Fruit fly (Drosophila melanogaster) whole organism, prepupa: ENCODE data around the gene Fit2.
A peak's percentile ranks its signal among the peaks of the same experiment; 100 is the strongest.

Experiments used
- Blimp-1 ChIP-seq: fragments of 200-800 bp; sonication (Bioruptor generic); optimal IDR thresholded peaks from 3 replicates; lab custom pipeline; 2017; ENCODE audit warnings: missing biosample characterization, missing genetic modification characterization, mild to moderate bottlenecking, moderate library complexity, missing genetic modification reagents
- CG10669 ChIP-seq: fragments of 200-800 bp; sonication (Bioruptor generic); optimal IDR thresholded peaks from 3 replicates; lab custom pipeline; 2018; ENCODE audit warnings: missing biosample characterization, mild to moderate bottlenecking, missing genetic modification characterization, moderate library complexity
- CG11294 ChIP-seq: fragments of 200-800 bp; sonication (Bioruptor generic); IDR thresholded peaks from 2 replicates; pipeline ENCODE4 v1.3.6; 2022; ENCODE audit warnings: missing biosample characterization, missing genetic modification characterization
- CG11902 ChIP-seq: fragments of 200-800 bp; sonication (Bioruptor generic); optimal IDR thresholded peaks from 3 replicates; lab custom pipeline; 2016; ENCODE audit warnings: missing biosample characterization, missing genetic modification characterization
- CG15336 ChIP-seq: fragments of 200-800 bp; sonication (Bioruptor generic); IDR thresholded peaks from 2 replicates; pipeline ENCODE4 v1.3.6; 2022; ENCODE audit warnings: missing biosample characterization, missing genetic modification characterization
- CG3032 ChIP-seq: fragments of 200-800 bp; optimal IDR thresholded peaks from 2 replicates; lab custom pipeline; 2019; ENCODE audit warnings: missing biosample characterization, mild to moderate bottlenecking, missing genetic modification characterization, moderate library complexity
- CG31627 ChIP-seq: fragments of 200-800 bp; sonication (Bioruptor generic); optimal IDR thresholded peaks from 3 replicates; lab custom pipeline; 2016; ENCODE audit warnings: missing biosample characterization, missing genetic modification characterization
- CG32006 ChIP-seq: fragments of 200-800 bp; sonication (Bioruptor generic); optimal IDR thresholded peaks from 3 replicates; lab custom pipeline; 2017; ENCODE audit warnings: missing biosample characterization, mild to moderate bottlenecking, missing genetic modification characterization
- CG3919 ChIP-seq: fragments of 200-800 bp; sonication (Bioruptor generic); optimal IDR thresholded peaks from 3 replicates; lab custom pipeline; 2016; ENCODE audit warnings: missing biosample characterization, missing genetic modification characterization
- CG6163 ChIP-seq: fragments of 200-800 bp; sonication (Bioruptor generic); IDR thresholded peaks from 3 replicates; pipeline ENCODE4 v1.3.6; 2022; ENCODE audit warnings: missing biosample characterization, missing genetic modification characterization
- CG6792 ChIP-seq: fragments of 200-800 bp; sonication (Bioruptor generic); optimal IDR thresholded peaks from 3 replicates; lab custom pipeline; 2016; ENCODE audit warnings: missing biosample characterization, missing genetic modification characterization
- CG6854 ChIP-seq: fragments of 200-800 bp; sonication (Bioruptor generic); optimal IDR thresholded peaks from 2 replicates; lab custom pipeline; 2017; ENCODE audit warnings: missing biosample characterization, mild to moderate bottlenecking, missing genetic modification characterization
- CG7368 ChIP-seq: fragments of 200-800 bp; sonication (Bioruptor generic); optimal IDR thresholded peaks from 3 replicates; lab custom pipeline; 2016; ENCODE audit warnings: missing biosample characterization, missing genetic modification characterization
- CG8119 ChIP-seq: fragments of 200-800 bp; sonication (Bioruptor generic); IDR thresholded peaks from 3 replicates; pipeline ENCODE4 v1.3.6; 2022; ENCODE audit warnings: missing biosample characterization, missing genetic modification characterization
- CG8319 ChIP-seq: fragments of 200-800 bp; sonication (Bioruptor generic); optimal IDR thresholded peaks from 3 replicates; lab custom pipeline; 2016; ENCODE audit warnings: missing biosample characterization, missing genetic modification characterization
- CG8632 ChIP-seq: fragments of 200-800 bp; sonication (Bioruptor generic); optimal IDR thresholded peaks from 3 replicates; lab custom pipeline; 2016; ENCODE audit warnings: missing biosample characterization, missing genetic modification characterization
- CG9139 ChIP-seq: fragments of 200-800 bp; sonication (Bioruptor generic); optimal IDR thresholded peaks from 3 replicates; lab custom pipeline; 2017; ENCODE audit warnings: missing biosample characterization, mild to moderate bottlenecking, missing genetic modification characterization
- Eip75B ChIP-seq: fragments of 200-800 bp; sonication (Bioruptor generic); optimal IDR thresholded peaks from 3 replicates; lab custom pipeline; 2016; ENCODE audit warnings: missing biosample characterization, missing genetic modification characterization
- Eip93F ChIP-seq: fragments of 200-800 bp; sonication (Bioruptor generic); optimal IDR thresholded peaks from 2 replicates; lab custom pipeline; 2016; ENCODE audit warnings: missing biosample characterization, mild to moderate bottlenecking, missing genetic modification characterization
- Ets96B ChIP-seq: fragments of 200-800 bp; optimal IDR thresholded peaks from 2 replicates; lab custom pipeline; 2019; ENCODE audit warnings: missing biosample characterization, mild to moderate bottlenecking, missing genetic modification characterization, moderate library complexity
- Gug ChIP-seq: fragments of 200-800 bp; sonication (Bioruptor generic); IDR thresholded peaks from 2 replicates; pipeline ENCODE4 v1.3.6; 2022; ENCODE audit warnings: missing biosample characterization, missing genetic modification characterization
- Hr38 ChIP-seq: sonication (Bioruptor generic); optimal IDR thresholded peaks from 2 replicates; lab custom pipeline; 2016; ENCODE audit warnings: missing biosample characterization, missing genetic modification characterization
- Hr39 ChIP-seq: fragments of 200-800 bp; sonication (Bioruptor generic); optimal IDR thresholded peaks from 2 replicates; lab custom pipeline; 2016; ENCODE audit warnings: missing biosample characterization, missing genetic modification characterization
- Hr4 ChIP-seq: fragments of 200-800 bp; sonication (Bioruptor generic); optimal IDR thresholded peaks from 3 replicates; lab custom pipeline; 2016; ENCODE audit warnings: missing biosample characterization, missing genetic modification characterization
- Met ChIP-seq: fragments of 200-800 bp; sonication (Bioruptor generic); optimal IDR thresholded peaks from 3 replicates; lab custom pipeline; 2016; ENCODE audit warnings: missing biosample characterization, missing genetic modification characterization
- Smox ChIP-seq: fragments of 200-800 bp; sonication (Bioruptor generic); optimal IDR thresholded peaks from 3 replicates; lab custom pipeline; 2016; ENCODE audit warnings: missing biosample characterization, missing genetic modification characterization
- Sox15 ChIP-seq: fragments of 200-800 bp; sonication (Bioruptor generic); optimal IDR thresholded peaks from 3 replicates; lab custom pipeline; 2016; ENCODE audit warnings: missing biosample characterization, missing genetic modification characterization
- achi ChIP-seq: fragments of 200-800 bp; sonication (Bioruptor generic); optimal IDR thresholded peaks from 3 replicates; lab custom pipeline; 2016; ENCODE audit warnings: missing biosample characterization, missing genetic modification characterization
- acj6 ChIP-seq: fragments of 200-800 bp; sonication (Bioruptor generic); optimal IDR thresholded peaks from 3 replicates; lab custom pipeline; 2016; ENCODE audit warnings: missing biosample characterization, missing genetic modification characterization
- cyc ChIP-seq: fragments of 200-800 bp; sonication (Bioruptor generic); optimal IDR thresholded peaks from 3 replicates; lab custom pipeline; 2016; ENCODE audit warnings: missing biosample characterization, missing genetic modification characterization
- dac ChIP-seq: fragments of 200-800 bp; sonication (Bioruptor generic); optimal IDR thresholded peaks from 2 replicates; lab custom pipeline; 2017; ENCODE audit warnings: missing biosample characterization, mild to moderate bottlenecking, missing genetic modification characterization
- dsx ChIP-seq: fragments of 200-800 bp; optimal IDR thresholded peaks from 3 replicates; lab custom pipeline; 2019; ENCODE audit warnings: missing biosample characterization, mild to moderate bottlenecking, missing genetic modification characterization, moderate library complexity; ENCODE audit not compliant: poor library complexity, severe bottlenecking
- esn ChIP-seq: fragments of 200-800 bp; sonication (Bioruptor generic); optimal IDR thresholded peaks from 2 replicates; lab custom pipeline; 2016; ENCODE audit warnings: missing biosample characterization, mild to moderate bottlenecking, missing genetic modification characterization, moderate library complexity
- fd59A ChIP-seq: fragments of 200-800 bp; sonication (Bioruptor generic); optimal IDR thresholded peaks from 2 replicates; lab custom pipeline; 2017; ENCODE audit warnings: missing biosample characterization, mild to moderate bottlenecking, missing genetic modification characterization, missing genetic modification reagents
- fd85E ChIP-seq: fragments of 200-800 bp; sonication (Bioruptor generic); optimal IDR thresholded peaks from 3 replicates; lab custom pipeline; 2016; ENCODE audit warnings: missing biosample characterization, missing genetic modification characterization
- fkh ChIP-seq: fragments of 200-800 bp; sonication (Bioruptor generic); optimal IDR thresholded peaks from 3 replicates; lab custom pipeline; 2017; ENCODE audit warnings: missing biosample characterization, mild to moderate bottlenecking, missing genetic modification characterization, moderate library complexity
- lz ChIP-seq: fragments of 200-800 bp; sonication (Bioruptor generic); optimal IDR thresholded peaks from 3 replicates; lab custom pipeline; 2016; ENCODE audit warnings: missing biosample characterization, missing genetic modification characterization
- net ChIP-seq: fragments of 200-800 bp; sonication (Bioruptor generic); optimal IDR thresholded peaks from 3 replicates; lab custom pipeline; 2016; ENCODE audit warnings: missing biosample characterization, missing genetic modification characterization
- salr ChIP-seq, 2 experiments: fragments of 200-800 bp; sonication (Bioruptor generic); optimal IDR thresholded peaks; 3 replicates each; lab custom pipeline; 2016 to 2018; ENCODE audit warnings: missing biosample characterization in 2 of 2, missing genetic modification characterization in 2 of 2, mild to moderate bottlenecking in 1 of 2
- ss ChIP-seq, 2 experiments: fragments of 200-800 bp; sonication (Bioruptor generic); optimal IDR thresholded peaks; 2 replicates in 1 of 2; 3 replicates in 1 of 2; lab custom pipeline; 2017 to 2018; ENCODE audit warnings: mild to moderate bottlenecking in 2 of 2, missing biosample characterization in 2 of 2, missing genetic modification characterization in 2 of 2, moderate library complexity in 1 of 2
- svp ChIP-seq: fragments of 200-800 bp; sonication (Bioruptor generic); peaks from one replicate; lab custom pipeline; 2016; ENCODE audit warnings: missing biosample characterization, missing genetic modification characterization
- vri ChIP-seq: fragments of 200-800 bp; sonication (Bioruptor generic); optimal IDR thresholded peaks from 3 replicates; lab custom pipeline; 2016; ENCODE audit warnings: missing biosample characterization, mild to moderate bottlenecking, missing genetic modification characterization

Gene Fit2

DNA sequence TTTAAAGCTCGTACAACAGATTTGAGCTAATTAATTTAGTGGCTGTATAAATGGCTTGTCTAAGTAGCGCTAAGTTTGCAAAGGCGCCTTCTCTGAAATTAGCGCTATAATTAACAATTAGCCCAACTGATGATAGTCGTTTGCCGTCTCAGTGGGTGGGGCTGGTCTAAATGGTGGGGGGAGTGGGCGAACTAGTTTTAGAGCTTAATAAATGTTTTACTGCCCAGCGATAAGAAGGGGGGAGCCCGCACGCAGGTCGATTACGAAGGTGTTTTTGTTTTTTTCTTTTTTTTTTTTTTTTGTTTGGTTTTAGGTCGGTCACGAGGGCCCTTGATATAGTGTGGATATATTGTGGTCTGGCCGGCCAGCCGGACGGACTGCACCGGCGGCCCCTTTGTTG is 23.1 kb upstream of the Fit2 start:
- 0 out of 3 replicates have a peak, but pooled peaks have one; percentile 24 for TF ChIP-seq CG6163 (GFP tag; lab: Robert Waterston, UW)
- no peak for TF ChIP-seq Eip93F (GFP tag; lab: Kevin White, UChicago)

DNA sequence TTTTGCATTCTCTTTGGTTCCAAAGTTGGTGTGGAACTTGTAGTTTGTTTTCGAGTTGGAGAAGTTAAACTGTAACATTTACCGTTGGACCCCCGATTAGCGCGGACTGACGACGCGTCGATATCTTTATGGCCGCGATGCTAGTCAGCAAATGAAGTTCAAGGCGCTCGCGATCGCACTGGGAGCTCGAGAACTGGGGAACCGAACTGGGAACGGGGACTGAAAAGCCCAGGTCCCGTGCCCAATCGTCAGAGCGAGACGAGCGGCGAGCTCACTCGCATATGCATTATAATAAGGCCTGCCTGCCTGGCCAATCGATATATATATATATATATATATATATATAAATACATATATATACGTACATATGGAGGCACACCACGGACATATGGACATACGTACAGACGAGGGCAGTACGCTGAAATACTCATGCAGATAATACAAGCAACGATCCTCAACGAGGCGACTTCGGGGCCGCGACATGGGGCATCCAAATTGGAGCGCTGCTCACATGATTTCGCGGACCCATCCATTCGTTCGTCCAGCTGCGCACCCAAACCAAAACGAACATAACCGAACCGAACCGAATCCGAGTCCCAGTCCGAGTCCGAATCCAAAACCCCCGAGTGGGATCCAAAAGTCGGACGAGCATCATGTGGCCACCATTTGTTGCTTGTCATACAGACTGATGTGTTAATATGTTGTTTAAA is 21.8 kb upstream of the Fit2 start:
- TF ChIP-seq net (GFP tag; lab: Kevin White, UChicago) (no peak), CG8119 (GFP tag; lab: Robert Waterston, UW) (no peak), CG6792 (GFP tag; lab: Kevin White, UChicago) (no peak), fd85E (no peak), CG6854 (GFP tag; lab: Kevin White, UChicago) (peak; percentile 11), fkh (GFP tag; lab: Kevin White, UChicago) (no peak), Gug (GFP tag; lab: Robert Waterston, UW) (no peak), CG8319 (GFP tag; lab: Kevin White, UChicago) (no peak), CG6163 (GFP tag; lab: Robert Waterston, UW) (0 out of 3 replicates have a peak, but pooled peaks have one; percentile 44), Hr38 (no peak), vri (peak; percentile 54), svp (GFP tag; lab: Kevin White, UChicago) (peak; percentile 96), Ets96B (tag; lab: Kevin White, UChicago) (no peak), CG9139 (GFP tag; lab: Kevin White, UChicago) (no peak), Eip93F (GFP tag; lab: Kevin White, UChicago) (no peak), cyc (GFP tag; lab: Kevin White, UChicago) (no peak), esn (GFP tag; lab: Kevin White, UChicago) (no peak), CG3032 (no peak), Hr4 (GFP tag; lab: Kevin White, UChicago) (no peak), Sox15 (GFP tag; lab: Kevin White, UChicago) (no peak), dsx (GFP tag; lab: Kevin White, UChicago) (peak; percentile 6), CG11902 (no peak), lz (no peak), CG31627 (GFP tag; lab: Kevin White, UChicago) (no peak), CG10669 (GFP tag; lab: Kevin White, UChicago) (no peak), salr (GFP tag; optimal IDR thresholded peaks at IDR 0.05; lab: Kevin White, UChicago) (no peak), Blimp-1 (GFP tag; lab: Kevin White, UChicago) (no peak), achi (no peak), CG7368 (GFP tag; lab: Kevin White, UChicago) (no peak), Hr39 (GFP tag; lab: Kevin White, UChicago) (no peak), CG3919 (GFP tag; lab: Kevin White, UChicago) (no peak), acj6 (GFP tag; lab: Kevin White, UChicago) (no peak), Met (GFP tag; lab: Kevin White, UChicago) (no peak), dac (GFP tag; lab: Kevin White, UChicago) (no peak), CG15336 (no peak), CG11294 (GFP tag; lab: Robert Waterston, UW) (no peak), ss (GFP tag; optimal IDR thresholded peaks at IDR 0.05; lab: Kevin White, UChicago) (peak; percentile 17 to 46), fd59A (GFP tag; lab: Kevin White, UChicago) (no peak), CG8632 (GFP tag; lab: Kevin White, UChicago) (no peak), Eip75B (no peak), Smox (GFP tag; lab: Kevin White, UChicago) (no peak), CG32006 (GFP tag; lab: Kevin White, UChicago) (no peak)
